Worm (Caenorhabditis elegans): ENCODE data around the gene far-1.

DNA sequence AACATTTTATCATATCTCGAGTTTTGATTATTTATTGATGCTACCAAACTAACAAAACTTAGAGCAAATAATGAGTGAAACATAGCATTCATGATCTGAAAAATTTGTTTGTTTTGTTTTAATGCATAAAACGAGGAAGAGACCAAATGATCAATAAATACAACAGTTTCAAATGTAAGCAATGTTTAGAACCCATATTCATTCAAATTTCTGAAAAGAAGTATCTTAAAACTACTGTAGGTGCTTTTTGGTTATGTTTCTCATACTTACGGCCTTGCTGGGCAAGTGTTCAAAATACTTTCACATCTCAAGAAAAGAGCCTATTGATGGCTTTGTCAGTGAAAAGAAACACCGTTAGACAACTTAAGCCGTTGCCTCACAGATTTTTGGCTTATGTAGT lies 3.3 kb downstream of the far-1 start, which contains the start of gene F02A9.1:
- TF ChIP-seq mab-5 (tag; optimal IDR thresholded peaks at IDR 0.05) (no peak), lin-32 (GFP tag; optimal IDR thresholded peaks at IDR 0.05) (no peak), nhr-237 (tag; optimal IDR thresholded peaks at IDR 0.05) (no peak), mep-1 (tag; optimal IDR thresholded peaks at IDR 0.05) (no peak), elt-1 (tag; optimal IDR thresholded peaks at IDR 0.05; ENCODE audit: borderline replicate concordance, insufficient read depth) (no peak), bed-3 (GFP tag; optimal IDR thresholded peaks at IDR 0.05) (no peak), elt-3 (tag; optimal IDR thresholded peaks at IDR 0.05) (no peak), drap-1 (GFP tag; optimal IDR thresholded peaks at IDR 0.05) (no peak)

All from whole organism, mixed stage, embryonic.